Worm (Caenorhabditis elegans) whole organism, midembryonic: ENCODE data around the gene C54G7.1.

Source experiments
- T22C8.4 ChIP-seq: fragments of 200-800 bp; sonication (Bioruptor generic); IDR thresholded peaks from 2 replicates; pipeline ENCODE4 v1.3.6; 2022; ENCODE audit warnings: missing genetic modification characterization, missing compliant biosample characterization
- cog-1 ChIP-seq: sonication (generic microtip); optimal IDR thresholded peaks from 2 replicates; lab custom pipeline; 2016; ENCODE audit warnings: missing genetic modification characterization, missing compliant biosample characterization
- flt-1 ChIP-seq: fragments of 200-800 bp; sonication (Bioruptor generic); IDR thresholded peaks from 2 replicates; pipeline ENCODE4 v1.3.6; 2022; ENCODE audit warnings: missing genetic modification characterization, missing compliant biosample characterization
- klf-2 ChIP-seq: fragments of 200-800 bp; sonication (Bioruptor generic); conservative IDR thresholded peaks from 2 replicates; pipeline ENCODE4 v1.3.6; 2022; ENCODE audit warnings: missing genetic modification reagents, missing genetic modification characterization, missing compliant biosample characterization
- med-1 ChIP-seq: sonication (generic microtip); optimal IDR thresholded peaks from 2 replicates; lab custom pipeline; 2017; ENCODE audit warnings: missing genetic modification characterization, mild to moderate bottlenecking, missing compliant biosample characterization, antibody characterized with exemption, missing genetic modification reagents; ENCODE audit not compliant: insufficient read depth
- ref-1 ChIP-seq: fragments of 200-800 bp; sonication (Bioruptor generic); conservative IDR thresholded peaks from 2 replicates; pipeline ENCODE4 v1.3.6; 2022; ENCODE audit warnings: missing genetic modification reagents, missing genetic modification characterization, missing compliant biosample characterization
- tab-1 ChIP-seq: fragments of 200-800 bp; sonication (Bioruptor generic); IDR thresholded peaks from 2 replicates; pipeline ENCODE4 v1.3.6; 2022; ENCODE audit warnings: missing genetic modification characterization, missing compliant biosample characterization
- ztf-29 ChIP-seq: fragments of 200-800 bp; sonication (Bioruptor generic); IDR thresholded peaks from 2 replicates; pipeline ENCODE4 v1.3.6; 2022; ENCODE audit warnings: missing genetic modification reagents, missing genetic modification characterization, missing compliant biosample characterization

ce11 chrX:5512707-5513106 is 31.0 kb upstream of the C54G7.1 start:
- TF ChIP-seq med-1 (GFP tag; lab: Kevin White, UChicago) (no peak), T22C8.4 (GFP tag; lab: Robert Waterston, UW) (no peak), klf-2 (no peak), flt-1 (no peak), cog-1 (tag; lab: Kevin White, UChicago) (no peak), ztf-29 (GFP tag; lab: Robert Waterston, UW) (no peak), tab-1 (no peak), ref-1 (no peak)
